Worm (Caenorhabditis elegans): ENCODE results near the gene T27A10.2.
A peak's percentile ranks its signal among the peaks of the same experiment; 100 is the strongest.

The T27A10.2 gene

DNA sequence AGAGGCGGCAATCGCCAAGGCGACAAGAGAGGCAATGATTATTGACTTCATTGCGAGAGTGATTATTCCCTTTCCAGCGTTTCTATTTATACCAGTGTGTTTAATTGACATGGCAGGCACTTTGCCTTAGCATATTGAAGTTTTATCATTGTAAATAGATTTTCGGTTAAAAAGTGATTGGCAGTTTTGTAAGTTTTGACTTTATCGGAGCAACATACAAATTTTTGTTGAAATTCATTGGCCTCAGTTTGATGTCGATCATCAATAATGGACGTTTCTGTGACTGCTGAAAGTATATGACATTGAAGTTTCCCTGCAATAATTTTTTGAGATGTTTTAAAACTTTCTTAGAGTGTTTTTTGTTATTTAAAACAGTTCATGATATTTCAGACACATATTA lies 13.3 kb upstream of the T27A10.2 start, which contains the start of gene vit-3:
TSS of gene vit-3 (minus strand) at position 60 of the 400 bp plus-strand sequence.
- TF ChIP-seq dmd-6 (GFP tag; IDR thresholded peaks at IDR 0.05) (peak; percentile 97), pha-4 (GFP tag; IDR thresholded peaks at IDR 0.05) (no peak), pha-4 (tag; optimal IDR thresholded peaks at IDR 0.05) (no peak), nhr-76 (tag; optimal IDR thresholded peaks at IDR 0.05) (no peak), ZK546.5 (tag; optimal IDR thresholded peaks at IDR 0.05) (no peak), tra-1 (GFP tag; IDR thresholded peaks at IDR 0.05) (peak; percentile 96), T20F7.1 (GFP tag; optimal IDR thresholded peaks at IDR 0.05) (peak; percentile 0), lim-7 (GFP tag; IDR thresholded peaks at IDR 0.05) (no peak)

DNA sequence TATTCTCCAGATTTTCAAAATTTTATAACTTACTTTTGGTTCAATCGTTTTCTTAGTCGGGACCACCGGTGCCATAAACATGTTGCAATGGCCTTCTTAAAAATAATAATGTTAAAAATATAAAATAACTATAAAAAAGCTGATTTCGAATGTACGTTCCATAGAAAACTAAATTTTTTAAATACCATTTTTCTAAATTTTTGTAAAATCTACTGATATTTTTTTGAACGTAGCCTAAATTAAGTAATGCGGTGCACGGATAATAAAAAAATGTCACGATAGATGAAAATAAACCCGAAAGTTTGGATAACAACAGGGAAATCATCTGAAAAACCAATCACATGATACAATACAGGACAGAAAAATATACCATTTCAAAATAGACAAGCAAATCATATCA lies 12.3 kb upstream of the T27A10.2 start, which contains the start of gene T27A10.5:
TSS of gene T27A10.5 (minus strand) at position 101 of the 400 bp plus-strand sequence.
- TF ChIP-seq saeg-2 (GFP tag; IDR thresholded peaks at IDR 0.05): no peak
- TF ChIP-seq lin-39 (tag; optimal IDR thresholded peaks at IDR 0.05): no peak
- no peak for TF ChIP-seq spr-1 (tag; optimal IDR thresholded peaks at IDR 0.05)
- no peak for TF ChIP-seq nhr-48 (tag; optimal IDR thresholded peaks at IDR 0.05)
- no peak for TF ChIP-seq duxl-1 (tag; optimal IDR thresholded peaks at IDR 0.05; ENCODE audit: poor library complexity)
- TF ChIP-seq F10B5.3 (tag; optimal IDR thresholded peaks at IDR 0.05): no peak
- no peak for TF ChIP-seq F26F4.8 (GFP tag; conservative IDR thresholded peaks at IDR 0.05)
- TF ChIP-seq dmd-9 (GFP tag; IDR thresholded peaks at IDR 0.05): no peak
- TF ChIP-seq zfp-3 (GFP tag; conservative IDR thresholded peaks at IDR 0.05): no peak
- no peak for TF ChIP-seq unc-62 (GFP tag; optimal IDR thresholded peaks at IDR 0.05 in 1 of 2)
- TF ChIP-seq unc-62 (tag; optimal IDR thresholded peaks at IDR 0.05): no peak
- no peak for TF ChIP-seq D1046.2 (GFP tag; IDR thresholded peaks at IDR 0.05)
- TF ChIP-seq mdl-1 (tag; optimal IDR thresholded peaks at IDR 0.05): no peak
- no peak for TF ChIP-seq nhr-77 (tag; optimal IDR thresholded peaks at IDR 0.05)
- TF ChIP-seq egl-27 (tag; optimal IDR thresholded peaks at IDR 0.05): no peak

DNA sequence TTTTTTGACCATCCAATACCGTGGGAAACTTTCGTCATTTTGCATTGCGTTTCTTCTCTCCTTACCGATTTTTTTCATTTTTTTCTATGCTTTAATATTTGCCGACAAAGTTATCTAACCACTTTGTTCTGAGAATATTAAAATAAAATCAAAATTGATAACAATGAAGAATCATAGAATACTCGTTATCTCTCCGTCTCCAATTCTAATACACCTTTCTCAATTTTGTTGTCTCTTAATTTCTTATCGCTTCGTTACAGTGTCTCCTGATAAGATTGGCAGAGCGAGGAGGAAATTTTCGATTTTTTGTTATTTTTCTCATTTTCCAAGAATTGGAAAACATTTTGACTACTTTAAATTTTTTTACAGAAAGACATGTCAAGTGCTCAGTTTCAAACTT lies 9.5 kb upstream of the T27A10.2 start, which contains the start of gene ckc-1:
TSS of gene ckc-1 (plus strand) at position 368 of the 400 bp plus-strand sequence.
- TF ChIP-seq egl-43 (GFP tag; IDR thresholded peaks at IDR 0.05): no peak
- no peak for TF ChIP-seq arid-1 (GFP tag; conservative IDR thresholded peaks at IDR 0.05)
- TF ChIP-seq nhr-11 (tag; optimal IDR thresholded peaks at IDR 0.05): no peak
- TF ChIP-seq pqm-1 (tag; optimal IDR thresholded peaks at IDR 0.05): peak; percentile 98
- TF ChIP-seq snpc-1.2 (GFP tag; IDR thresholded peaks at IDR 0.05): no peak
- TF ChIP-seq ces-1 (GFP tag; optimal IDR thresholded peaks at IDR 0.05): no peak
- peak; percentile 82 for TF ChIP-seq hlh-11 (tag; optimal IDR thresholded peaks at IDR 0.05)
- no peak for TF ChIP-seq F44E2.7 (GFP tag; IDR thresholded peaks at IDR 0.05)
- no peak for TF ChIP-seq ceh-20 (GFP tag; IDR thresholded peaks at IDR 0.05)
- no peak for TF ChIP-seq lin-29 (GFP tag; IDR thresholded peaks at IDR 0.05)
- no peak for TF ChIP-seq fos-1 (tag; optimal IDR thresholded peaks at IDR 0.05)
- no peak for TF ChIP-seq ceh-62 (tag; optimal IDR thresholded peaks at IDR 0.05)
- TF ChIP-seq R02D3.7 (tag; optimal IDR thresholded peaks at IDR 0.05): no peak
- TF ChIP-seq lin-13 (GFP tag; optimal IDR thresholded peaks at IDR 0.05): no peak
- peak; percentile 75 for TF ChIP-seq tra-1 (GFP tag; IDR thresholded peaks at IDR 0.05)
- no peak for TF ChIP-seq spr-3 (GFP tag; optimal IDR thresholded peaks at IDR 0.05)
- no peak for TF ChIP-seq mxl-3 (GFP tag; optimal IDR thresholded peaks at IDR 0.05)
- no peak for TF ChIP-seq lsy-2 (tag; optimal IDR thresholded peaks at IDR 0.05)
- no peak for TF ChIP-seq pha-4 (GFP tag; IDR thresholded peaks at IDR 0.05)
- no peak for TF ChIP-seq pha-4 (tag; optimal IDR thresholded peaks at IDR 0.05)
- no peak for TF ChIP-seq skn-1 (tag; optimal IDR thresholded peaks at IDR 0.05)
- TF ChIP-seq ceh-32 (tag; optimal IDR thresholded peaks at IDR 0.05; ENCODE audit: poor library complexity): no peak
- no peak for TF ChIP-seq unc-62 (GFP tag; optimal IDR thresholded peaks at IDR 0.05 in 1 of 2)
- no peak for TF ChIP-seq unc-62 (tag; optimal IDR thresholded peaks at IDR 0.05)
- no peak for TF ChIP-seq tag-97 (GFP tag; IDR thresholded peaks at IDR 0.05)
- TF ChIP-seq aly-2 (tag; optimal IDR thresholded peaks at IDR 0.05): no peak
- TF ChIP-seq php-3 (GFP tag; IDR thresholded peaks at IDR 0.05): peak; percentile 85
- TF ChIP-seq lin-15B (tag; optimal IDR thresholded peaks at IDR 0.05): no peak
- TF ChIP-seq mdt-29 (GFP tag; IDR thresholded peaks at IDR 0.05): no peak
- TF ChIP-seq cey-2 (tag; optimal IDR thresholded peaks at IDR 0.05; ENCODE audit: borderline replicate concordance, insufficient read depth): no peak
- TF ChIP-seq mdl-1 (tag; optimal IDR thresholded peaks at IDR 0.05): peak in 1 of 2 experiments; percentile 24
- no peak for TF ChIP-seq hmg-1.1 (GFP tag; IDR thresholded peaks at IDR 0.05)
